Fruit fly (Drosophila melanogaster): ENCODE results near the gene CG17906.

DNA sequence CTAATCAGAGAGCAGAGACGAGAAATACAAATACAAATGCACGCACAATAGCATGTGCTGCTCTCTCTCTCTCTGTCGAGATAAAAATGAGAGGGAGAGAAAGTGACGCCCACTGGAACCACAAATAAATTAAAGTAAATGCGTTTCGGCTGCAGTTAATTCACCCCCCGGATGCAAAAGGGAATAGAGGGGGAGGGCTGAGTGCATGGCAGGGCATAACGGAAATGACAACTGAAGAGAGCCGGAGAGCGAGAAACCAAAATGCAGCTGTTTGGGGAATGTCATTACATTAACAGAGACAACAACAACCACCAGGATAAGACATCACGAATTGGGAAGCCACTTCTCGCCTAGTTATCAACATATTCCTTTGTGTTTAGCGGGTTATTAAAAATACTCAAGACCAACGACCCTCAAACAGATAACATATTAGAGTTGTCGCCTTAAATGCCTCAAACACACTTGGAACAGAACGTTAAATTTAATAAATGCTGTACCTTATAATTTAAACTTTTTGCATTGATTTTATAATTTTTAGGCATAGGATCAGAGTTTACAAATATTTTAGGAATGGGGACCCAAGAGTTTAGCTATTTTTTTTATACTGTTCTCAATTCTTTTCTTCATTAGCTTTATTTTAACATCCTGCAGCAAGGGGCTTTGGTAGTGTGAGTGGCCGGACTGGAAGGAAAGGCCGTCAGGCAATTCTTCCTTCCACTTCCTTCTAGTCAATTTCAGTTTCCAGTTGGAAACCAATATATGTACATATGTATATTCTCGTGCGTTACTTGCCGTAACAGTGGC is 44.1 kb upstream of the CG17906 start:
- no peak for TF ChIP-seq CTCF (optimal IDR thresholded peaks at IDR 0.05)
- TF ChIP-seq CG8478 (optimal IDR thresholded peaks at IDR 0.05): no peak
